Worm (Caenorhabditis elegans) whole organism, young adult: ENCODE measurements around the gene H01G02.4.

Source experiments
- B0019.2 ChIP-seq: fragments of 200-800 bp; sonication (Bioruptor generic); conservative IDR thresholded peaks from 2 replicates; pipeline ENCODE4 v1.3.6; 2022; ENCODE audit warnings: missing genetic modification reagents, missing genetic modification characterization, missing compliant biosample characterization
- B0035.1 ChIP-seq: sonication (generic microtip); optimal IDR thresholded peaks from 2 replicates; lab custom pipeline; 2016; ENCODE audit warnings: missing genetic modification characterization, mild to moderate bottlenecking, missing compliant biosample characterization, missing genotype, missing genetic modification reagents
- C06A6.2 ChIP-seq: fragments of 200-800 bp; sonication (Bioruptor generic); conservative IDR thresholded peaks from 2 replicates; pipeline ENCODE4 v1.3.6; 2022; ENCODE audit warnings: missing genetic modification characterization, missing compliant biosample characterization
- D2030.7 ChIP-seq: fragments of 200-800 bp; sonication (Bioruptor generic); IDR thresholded peaks from 2 replicates; pipeline ENCODE4 v1.3.6; 2022; ENCODE audit warnings: missing genetic modification reagents, missing genetic modification characterization, missing compliant biosample characterization
- F39B2.1 ChIP-seq: fragments of 200-800 bp; sonication (Bioruptor generic); IDR thresholded peaks from 2 replicates; pipeline ENCODE4 v1.3.6; 2022; ENCODE audit warnings: missing genetic modification reagents, missing genetic modification characterization, missing compliant biosample characterization
- K11D2.4 ChIP-seq: fragments of 200-800 bp; sonication (Bioruptor generic); IDR thresholded peaks from 2 replicates; pipeline ENCODE4 v1.3.6; 2022; ENCODE audit warnings: missing genetic modification reagents, missing genetic modification characterization, missing compliant biosample characterization
- K12H6.12 ChIP-seq: fragments of 200-800 bp; sonication (Bioruptor generic); optimal IDR thresholded peaks from 2 replicates; lab custom pipeline; 2018; ENCODE audit warnings: mild to moderate bottlenecking, missing genetic modification characterization, missing compliant biosample characterization
- T07F8.4 ChIP-seq: sonication (generic microtip); optimal IDR thresholded peaks from 2 replicates; lab custom pipeline; 2016; ENCODE audit warnings: mild to moderate bottlenecking, missing genetic modification characterization, moderate library complexity, missing compliant biosample characterization
- Y53G8AR.9 ChIP-seq: fragments of 200-800 bp; sonication (Bioruptor generic); conservative IDR thresholded peaks from 2 replicates; pipeline ENCODE4 v1.3.6; 2022; ENCODE audit warnings: missing genetic modification reagents, missing genetic modification characterization, missing compliant biosample characterization
- Y79H2A.3 ChIP-seq: fragments of 200-800 bp; sonication (Bioruptor generic); conservative IDR thresholded peaks from 2 replicates; pipeline ENCODE4 v1.3.6; 2022; ENCODE audit warnings: missing genetic modification reagents, missing genetic modification characterization, missing compliant biosample characterization
- ZK185.1 ChIP-seq: sonication (generic microtip); optimal IDR thresholded peaks from 2 replicates; lab custom pipeline; 2016; ENCODE audit warnings: mild to moderate bottlenecking, missing genetic modification characterization, missing compliant biosample characterization; ENCODE audit not compliant: poor library complexity, severe bottlenecking
- akir-1 ChIP-seq: fragments of 200-800 bp; sonication (Bioruptor generic); optimal IDR thresholded peaks from 2 replicates; lab custom pipeline; 2018; ENCODE audit warnings: mild to moderate bottlenecking, missing genetic modification characterization, moderate library complexity, missing compliant biosample characterization
- attf-5 ChIP-seq: fragments of 200-800 bp; sonication (Bioruptor generic); optimal IDR thresholded peaks from 2 replicates; lab custom pipeline; 2018; ENCODE audit warnings: mild to moderate bottlenecking, missing genetic modification characterization, missing compliant biosample characterization
- attf-6 ChIP-seq: fragments of 200-800 bp; sonication (Bioruptor generic); IDR thresholded peaks from 2 replicates; pipeline ENCODE4 v1.3.6; 2022; ENCODE audit warnings: missing genetic modification reagents, missing genetic modification characterization, missing compliant biosample characterization
- bed-1 ChIP-seq: fragments of 200-800 bp; sonication (Bioruptor generic); IDR thresholded peaks from 2 replicates; pipeline ENCODE4 v1.3.6; 2022; ENCODE audit warnings: missing genetic modification reagents, missing genetic modification characterization, missing compliant biosample characterization
- dox-1 ChIP-seq: fragments of 200-800 bp; sonication (Bioruptor generic); IDR thresholded peaks from 2 replicates; pipeline ENCODE4 v1.3.6; 2022; ENCODE audit warnings: missing genetic modification reagents, missing genetic modification characterization, missing compliant biosample characterization
- dpff-1 ChIP-seq: sonication (generic microtip); optimal IDR thresholded peaks from 2 replicates; lab custom pipeline; 2017; ENCODE audit warnings: mild to moderate bottlenecking, missing genetic modification characterization, missing compliant biosample characterization
- efl-1 ChIP-seq: fragments of 150-350 bp; optimal IDR thresholded peaks from 2 replicates; lab custom pipeline; 2014; ENCODE audit warnings: missing biosample characterization, missing genetic modification reagents, missing genetic modification characterization
- egl-44 ChIP-seq: fragments of 200-800 bp; sonication (Bioruptor generic); IDR thresholded peaks from 2 replicates; pipeline ENCODE4 v1.3.6; 2022; ENCODE audit warnings: missing genetic modification reagents, missing genetic modification characterization, missing compliant biosample characterization
- ets-4 ChIP-seq: fragments of 200-800 bp; sonication (Bioruptor generic); optimal IDR thresholded peaks from 2 replicates; lab custom pipeline; 2018; ENCODE audit warnings: mild to moderate bottlenecking, missing genetic modification characterization, missing compliant biosample characterization
- hlh-12 ChIP-seq: sonication (generic microtip); optimal IDR thresholded peaks from 2 replicates; lab custom pipeline; 2016; ENCODE audit warnings: missing genetic modification characterization, missing compliant biosample characterization
- let-607 ChIP-seq, 2 experiments: fragments of 200-800 bp in 1 of 2; sonication (Bioruptor generic) in 1 of 2; sonication (generic microtip) in 1 of 2; optimal IDR thresholded peaks; 2 replicates each; lab custom pipeline; 2016 to 2018; ENCODE audit warnings: mild to moderate bottlenecking in 2 of 2, missing compliant biosample characterization in 2 of 2, missing genetic modification characterization in 2 of 2, moderate library complexity in 2 of 2, missing genotype in 1 of 2
- lin-35 ChIP-seq, 3 experiments: fragments of 150-350 bp in 2 of 3; sonication (generic microtip) in 1 of 3; optimal IDR thresholded peaks; 2 replicates each; lab custom pipeline; 2014 to 2018; ENCODE audit warnings: missing biosample characterization in 3 of 3, missing genetic modification characterization in 3 of 3, missing genetic modification reagents in 3 of 3
- lin-40 ChIP-seq: sonication (generic microtip); optimal IDR thresholded peaks from 2 replicates; lab custom pipeline; 2016; ENCODE audit warnings: missing genetic modification characterization, mild to moderate bottlenecking, missing compliant biosample characterization, missing genotype, missing genetic modification reagents
- lin-54 ChIP-seq: fragments of 200-800 bp; sonication (Bioruptor generic); optimal IDR thresholded peaks from 2 replicates; lab custom pipeline; 2018; ENCODE audit warnings: mild to moderate bottlenecking, missing genetic modification characterization, missing compliant biosample characterization
- lir-1 ChIP-seq: fragments of 200-800 bp; sonication (Bioruptor generic); conservative IDR thresholded peaks from 2 replicates; pipeline ENCODE4 v1.3.6; 2022; ENCODE audit warnings: missing genetic modification reagents, missing genetic modification characterization, missing compliant biosample characterization
- lsl-1 ChIP-seq: fragments of 200-800 bp; sonication (Bioruptor generic); optimal IDR thresholded peaks from 2 replicates; lab custom pipeline; 2018; ENCODE audit warnings: mild to moderate bottlenecking, missing genetic modification characterization, moderate library complexity, missing compliant biosample characterization
- lsy-27 ChIP-seq: sonication (generic microtip); optimal IDR thresholded peaks from 2 replicates; lab custom pipeline; 2017; ENCODE audit warnings: missing genetic modification characterization, mild to moderate bottlenecking, missing compliant biosample characterization, antibody characterized with exemption, missing genotype, borderline replicate concordance; ENCODE audit not compliant: insufficient read depth
- madf-8 ChIP-seq: fragments of 200-800 bp; sonication (Bioruptor generic); conservative IDR thresholded peaks from 2 replicates; pipeline ENCODE4 v1.3.6; 2022; ENCODE audit warnings: missing genetic modification reagents, missing genetic modification characterization, missing compliant biosample characterization
- nfya-1 ChIP-seq: sonication (generic microtip); optimal IDR thresholded peaks from 2 replicates; lab custom pipeline; 2017; ENCODE audit warnings: antibody characterized with exemption, missing compliant biosample characterization, missing genetic modification characterization, borderline replicate concordance; ENCODE audit not compliant: insufficient read depth
- nfyb-1 ChIP-seq: fragments of 200-800 bp; sonication (Bioruptor generic); IDR thresholded peaks from 2 replicates; pipeline ENCODE4 v1.3.6; 2022; ENCODE audit warnings: missing genetic modification reagents, missing genetic modification characterization, missing compliant biosample characterization
- nhr-120 ChIP-seq: fragments of 200-800 bp; sonication (Bioruptor generic); IDR thresholded peaks from 2 replicates; pipeline ENCODE4 v1.3.6; 2022; ENCODE audit warnings: missing genetic modification characterization, missing compliant biosample characterization
- nhr-27 ChIP-seq: fragments of 200-800 bp; sonication (Bioruptor generic); optimal IDR thresholded peaks from 2 replicates; lab custom pipeline; 2018; ENCODE audit warnings: mild to moderate bottlenecking, missing genetic modification characterization, moderate library complexity, missing compliant biosample characterization
- pbrm-1 ChIP-seq: fragments of 200-800 bp; sonication (Bioruptor generic); IDR thresholded peaks from 2 replicates; pipeline ENCODE4 v1.3.6; 2022; ENCODE audit warnings: missing genetic modification reagents, missing genetic modification characterization, missing compliant biosample characterization
- pha-4 ChIP-seq: fragments of 150-350 bp; sonication (generic microtip); optimal IDR thresholded peaks from 2 replicates; lab custom pipeline; 2014; ENCODE audit warnings: missing biosample characterization, missing genetic modification reagents, missing genetic modification characterization
- rcor-1 ChIP-seq: fragments of 200-800 bp; sonication (Bioruptor generic); IDR thresholded peaks from 2 replicates; pipeline ENCODE4 v1.3.6; 2022; ENCODE audit warnings: missing genetic modification reagents, missing genetic modification characterization, missing compliant biosample characterization
- rec-8 ChIP-seq, 2 experiments: sonication (generic microtip); optimal IDR thresholded peaks; 2 replicates each; lab custom pipeline; 2016; ENCODE audit warnings: mild to moderate bottlenecking in 2 of 2, missing genetic modification characterization in 2 of 2, missing genetic modification reagents in 2 of 2, missing genotype in 2 of 2, missing biosample characterization in 1 of 2, missing compliant biosample characterization in 1 of 2, moderate library complexity in 1 of 2
- rpc-1 ChIP-seq, 2 experiments: fragments of 150-350 bp in 1 of 2; sonication (generic microtip) in 1 of 2; optimal IDR thresholded peaks; 2 replicates each; lab custom pipeline; 2014 to 2018; ENCODE audit warnings: missing biosample characterization in 1 of 2, missing genetic modification characterization in 1 of 2, missing genetic modification reagents in 1 of 2, missing genotype in 1 of 2
- sea-2 ChIP-seq: fragments of 200-800 bp; sonication (Bioruptor generic); IDR thresholded peaks from 2 replicates; pipeline ENCODE4 v1.3.6; 2022; ENCODE audit warnings: missing genetic modification characterization, missing compliant biosample characterization
- snpc-1.3 ChIP-seq: sonication (generic microtip); optimal IDR thresholded peaks from 2 replicates; lab custom pipeline; 2017; ENCODE audit warnings: missing genetic modification characterization, mild to moderate bottlenecking, missing compliant biosample characterization, antibody characterized with exemption, moderate library complexity, missing genotype, missing genetic modification reagents; ENCODE audit not compliant: insufficient read depth
- snpc-3.4 ChIP-seq: sonication (generic microtip); optimal IDR thresholded peaks from 2 replicates; lab custom pipeline; 2017; ENCODE audit warnings: missing genetic modification characterization, mild to moderate bottlenecking, missing compliant biosample characterization, antibody characterized with exemption, moderate library complexity, missing genotype, missing genetic modification reagents
- unc-130 ChIP-seq: sonication (generic microtip); optimal IDR thresholded peaks from 2 replicates; lab custom pipeline; 2016; ENCODE audit warnings: missing genetic modification reagents, missing genetic modification characterization, missing compliant biosample characterization
- unc-62 ChIP-seq: fragments of 150-350 bp; optimal IDR thresholded peaks from 2 replicates; lab custom pipeline; 2014; ENCODE audit warnings: missing biosample characterization, missing genetic modification reagents, missing genetic modification characterization
- zim-3 ChIP-seq: sonication (generic microtip); optimal IDR thresholded peaks from 2 replicates; lab custom pipeline; 2017; ENCODE audit warnings: mild to moderate bottlenecking, missing genetic modification characterization, moderate library complexity, missing compliant biosample characterization
- ztf-18 ChIP-seq: sonication (generic microtip); optimal IDR thresholded peaks from 2 replicates; lab custom pipeline; 2016; ENCODE audit warnings: missing genotype, mild to moderate bottlenecking, missing genetic modification characterization, missing compliant biosample characterization
- ztf-26 ChIP-seq: sonication (generic microtip); optimal IDR thresholded peaks from 2 replicates; lab custom pipeline; 2017; ENCODE audit warnings: missing genetic modification characterization, missing compliant biosample characterization
- ztf-6 ChIP-seq: fragments of 200-800 bp; sonication (Bioruptor generic); IDR thresholded peaks from 2 replicates; pipeline ENCODE4 v1.3.6; 2022; ENCODE audit warnings: missing genetic modification reagents, missing genetic modification characterization, missing compliant biosample characterization

H01G02.4 gene

ce11 chrIV:11822454-11822853, 19.5 kb upstream of the H01G02.4 start (continued):
- TF ChIP-seq F39B2.1 (no peak), attf-6 (GFP tag; lab: Robert Waterston, UW) (peak; percentile 49; the same call in 1 of the 2 replicates), rcor-1 (GFP tag; lab: Robert Waterston, UW) (peak; percentile 50; the same call in 1 of the 2 replicates), lir-1 (GFP tag; lab: Robert Waterston, UW) (0 out of 2 replicates have a peak, but pooled peaks have one; percentile 29), T07F8.4 (no peak), ztf-26 (tag; lab: Kevin White, UChicago) (no peak), sea-2 (no peak), ets-4 (GFP tag; lab: Kevin White, UChicago) (no peak), ztf-18 (tag; lab: Kevin White, UChicago) (no peak), attf-5 (no peak), bed-1 (GFP tag; lab: Robert Waterston, UW) (no peak), zim-3 (no peak), pha-4 (no peak), Y53G8AR.9 (GFP tag; lab: Robert Waterston, UW) (peak; percentile 8; the same call in 1 of the 2 replicates), C06A6.2 (GFP tag; lab: Robert Waterston, UW) (no peak), B0035.1 (tag; lab: Kevin White, UChicago) (no peak), lsy-27 (tag; lab: Kevin White, UChicago) (no peak), dpff-1 (tag; lab: Kevin White, UChicago) (no peak), nhr-120 (GFP tag; lab: Robert Waterston, UW) (no peak), efl-1 (GFP tag; lab: Kevin White, UChicago) (peak; percentile 96), rec-8 (tag; optimal IDR thresholded peaks at IDR 0.05; lab: Kevin White, UChicago) (no peak), let-607 (tag; optimal IDR thresholded peaks at IDR 0.05; lab: Kevin White, UChicago) (no peak), rpc-1 (optimal IDR thresholded peaks at IDR 0.05; lab: Kevin White, UChicago) (no peak), rpc-1 (tag; optimal IDR thresholded peaks at IDR 0.05; lab: Kevin White, UChicago) (no peak), madf-8 (GFP tag; lab: Robert Waterston, UW) (peak; percentile 90), K11D2.4 (no peak), nhr-27 (no peak), lin-35 (GFP tag; optimal IDR thresholded peaks at IDR 0.05; lab: Kevin White, UChicago) (peak in 2 of 3 experiments; percentile 42 to 61), B0019.2 (GFP tag; lab: Robert Waterston, UW) (peak; percentile 76; the same call in 1 of the 2 replicates), ZK185.1 (tag; lab: Kevin White, UChicago) (no peak), ztf-6 (GFP tag; lab: Robert Waterston, UW) (no peak), lsl-1 (peak; percentile 73), pbrm-1 (peak; percentile 56; the same call in 1 of the 2 replicates), unc-130 (GFP tag; lab: Kevin White, UChicago) (peak; percentile 36), snpc-3.4 (tag; lab: Kevin White, UChicago) (peak; percentile 64), hlh-12 (tag; lab: Kevin White, UChicago) (no peak), akir-1 (GFP tag; lab: Kevin White, UChicago) (no peak), unc-62 (GFP tag; lab: Kevin White, UChicago) (no peak), snpc-1.3 (tag; lab: Kevin White, UChicago) (peak; percentile 26), nfyb-1 (no peak), K12H6.12 (tag; lab: Kevin White, UChicago) (no peak), dox-1 (GFP tag; lab: Robert Waterston, UW) (peak; percentile 54; the same call in 1 of the 2 replicates), lin-40 (no peak), egl-44 (GFP tag; lab: Robert Waterston, UW) (no peak), D2030.7 (GFP tag; lab: Robert Waterston, UW) (peak; percentile 95), lin-54 (GFP tag; lab: Kevin White, UChicago) (peak; percentile 81), Y79H2A.3 (GFP tag; lab: Robert Waterston, UW) (no peak), nfya-1 (tag; lab: Kevin White, UChicago) (no peak)
